Fruit fly (Drosophila melanogaster): ENCODE measurements around the gene MED30.

DNA sequence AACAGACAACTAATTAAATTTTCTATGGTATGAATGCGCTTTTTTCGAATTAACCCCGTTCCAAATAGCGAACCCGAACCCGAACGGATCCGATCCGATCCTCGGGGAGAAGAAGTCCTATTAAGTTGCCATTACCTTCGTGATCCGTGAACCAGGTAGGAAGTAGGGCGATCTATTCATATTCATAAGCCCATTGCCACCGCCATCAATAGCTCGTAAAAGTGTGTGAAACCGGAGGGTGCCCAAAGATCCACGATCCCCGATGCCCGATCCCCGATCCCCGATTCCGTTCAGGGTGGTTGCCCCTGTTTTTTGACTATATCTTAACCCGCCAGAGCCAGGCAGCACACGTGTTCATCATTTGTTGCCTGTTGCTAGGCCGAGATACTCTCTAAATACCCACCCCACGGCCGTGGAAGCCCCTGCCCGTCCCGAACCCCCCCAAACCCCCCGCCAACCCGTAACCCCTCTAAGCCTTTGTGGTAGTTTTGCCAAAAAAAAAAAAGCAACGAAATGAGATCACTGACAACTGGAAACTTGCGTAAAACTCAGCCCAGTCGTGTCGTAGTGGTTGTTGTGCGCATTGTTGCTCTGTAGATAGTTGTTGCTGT is 8.4 kb downstream of the MED30 start:
- TF ChIP-seq dsx (GFP tag; optimal IDR thresholded peaks at IDR 0.05; ENCODE audit: poor library complexity, severe bottlenecking), result no peak
- TF ChIP-seq CG15336 (GFP tag; IDR thresholded peaks at IDR 0.05), result no peak
- no peak for TF ChIP-seq Hr4 (GFP tag; optimal IDR thresholded peaks at IDR 0.05)
- no peak for TF ChIP-seq CG6276 (GFP tag; optimal IDR thresholded peaks at IDR 0.05)
- no peak for TF ChIP-seq CG11762 (GFP tag; optimal IDR thresholded peaks at IDR 0.05; ENCODE audit: insufficient read depth)
- no peak for TF ChIP-seq CG3032 (tag; optimal IDR thresholded peaks at IDR 0.05)
- TF ChIP-seq CG6163 (GFP tag; IDR thresholded peaks at IDR 0.05), result no peak
- TF ChIP-seq CG6854 (GFP tag; optimal IDR thresholded peaks at IDR 0.05), result no peak
- no peak for TF ChIP-seq CG6808 (GFP tag; optimal IDR thresholded peaks at IDR 0.05)
- no peak for TF ChIP-seq CG1621 (tag; optimal IDR thresholded peaks at IDR 0.05)
- TF ChIP-seq CG7368 (GFP tag; optimal IDR thresholded peaks at IDR 0.05), result no peak

All from whole organism, prepupa.